Fruit fly (Drosophila melanogaster): ENCODE results near the gene Cp190.

DNA sequence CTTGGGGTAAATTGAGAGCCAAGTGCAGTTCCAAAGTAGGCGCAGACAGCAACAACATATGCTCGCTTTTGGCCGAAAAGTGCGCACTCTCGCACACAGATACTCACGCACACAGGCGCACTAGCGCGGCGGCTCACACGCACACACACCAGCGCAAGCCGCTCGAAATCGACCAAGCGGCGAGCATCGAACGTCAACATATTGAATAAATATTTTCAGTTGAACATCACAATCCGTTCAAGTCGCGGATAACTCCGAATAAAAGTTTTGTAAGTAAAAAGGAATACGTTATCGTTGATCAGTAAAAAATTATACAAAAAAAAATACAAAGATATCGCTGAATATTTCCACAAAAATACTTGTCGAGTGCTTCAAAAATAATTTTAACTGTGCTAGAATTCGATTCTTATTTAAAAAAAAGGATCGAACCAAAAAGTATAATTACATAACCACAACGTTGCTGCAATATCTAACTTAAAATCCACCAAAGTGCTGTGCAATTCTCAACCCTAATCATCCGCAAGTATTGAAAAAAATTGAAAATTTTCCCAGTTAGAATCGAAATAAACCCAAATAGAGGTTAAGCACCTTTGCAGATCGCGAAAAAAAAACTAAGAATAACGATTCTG is 6.4 kb upstream of the Cp190 start:
- TF ChIP-seq CG8478 (optimal IDR thresholded peaks at IDR 0.05) (no peak), pan (optimal IDR thresholded peaks at IDR 0.05) (no peak), Dll (optimal IDR thresholded peaks at IDR 0.05) (no peak)
